Worm (Caenorhabditis elegans): ENCODE measurements around the gene K08A2.2.

DNA sequence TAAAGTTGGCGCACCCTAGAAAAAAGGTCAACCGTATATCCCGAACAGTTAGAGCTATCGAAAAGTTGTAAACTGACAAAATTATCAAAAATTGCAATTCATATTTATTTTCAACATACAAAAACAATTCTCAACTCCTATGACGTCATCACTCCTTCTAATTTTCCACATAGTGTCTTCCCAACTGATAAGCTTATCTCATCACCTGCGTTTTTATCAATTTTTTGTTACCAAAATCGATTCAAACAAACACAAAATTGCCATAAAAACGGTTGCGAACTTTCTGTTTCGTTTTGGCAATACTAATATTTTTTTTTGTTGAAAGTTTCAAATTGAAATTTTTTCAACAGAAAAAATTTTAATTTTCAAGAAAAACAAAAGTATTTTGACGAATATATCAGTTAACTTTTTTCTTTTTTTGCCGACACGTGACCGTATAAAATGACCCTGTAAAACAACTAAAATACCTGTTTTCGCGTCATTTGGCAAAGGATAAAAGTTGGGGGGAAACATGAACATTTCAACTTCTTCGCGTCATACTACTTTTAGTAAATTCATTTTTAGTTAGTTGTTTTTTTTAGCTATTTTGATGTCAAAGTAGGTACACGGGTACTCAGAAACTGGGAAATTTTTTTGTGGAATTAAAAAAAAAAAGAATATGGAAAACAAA lies 15.7 kb upstream of the K08A2.2 start:
- TF ChIP-seq mec-3 (tag; optimal IDR thresholded peaks at IDR 0.05; ENCODE audit: borderline replicate concordance) (no peak), odd-2 (tag; optimal IDR thresholded peaks at IDR 0.05) (no peak), tbx-2 (tag; optimal IDR thresholded peaks at IDR 0.05) (no peak), ztf-16 (tag; optimal IDR thresholded peaks at IDR 0.05) (no peak), unc-3 (GFP tag; conservative IDR thresholded peaks at IDR 0.05) (no peak), unc-3 (tag; optimal IDR thresholded peaks at IDR 0.05) (no peak)
